Worm (Caenorhabditis elegans): ENCODE data around the gene Y119D3B.14.

Gene Y119D3B.14

DNA sequence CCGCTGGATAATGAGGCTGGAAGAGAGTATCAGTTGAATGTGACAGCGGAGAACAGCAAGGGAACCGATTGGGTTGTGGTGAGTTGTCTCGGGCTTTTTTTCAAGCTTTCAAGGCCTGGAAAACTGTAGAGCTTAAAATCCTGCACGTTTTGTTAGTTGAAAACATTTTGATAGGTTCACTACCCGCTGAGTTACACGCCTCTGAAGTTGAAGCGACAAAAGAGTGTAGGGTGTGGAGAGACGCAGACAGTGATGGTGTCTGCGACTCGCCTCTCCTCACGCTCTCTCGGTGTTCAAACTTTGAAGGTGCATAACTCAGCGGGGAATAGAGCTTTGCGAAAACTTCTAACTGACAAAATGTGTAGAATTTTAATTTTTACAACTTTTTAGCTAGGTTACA lies 20.3 kb downstream of the Y119D3B.14 start:
- no peak for TF ChIP-seq aha-1 (tag; optimal IDR thresholded peaks at IDR 0.05)
- no peak for TF ChIP-seq pax-3 (tag; optimal IDR thresholded peaks at IDR 0.05)
- no peak for TF ChIP-seq dpl-1 (GFP tag; optimal IDR thresholded peaks at IDR 0.05)
- no peak for TF ChIP-seq unc-98 (GFP tag; IDR thresholded peaks at IDR 0.05)
- no peak for TF ChIP-seq lin-39 (tag; optimal IDR thresholded peaks at IDR 0.05)
- no peak for TF ChIP-seq mdl-1 (tag; optimal IDR thresholded peaks at IDR 0.05)
- no peak for TF ChIP-seq ces-1 (GFP tag; optimal IDR thresholded peaks at IDR 0.05)

ce11 chrIII:1169622-1170021 lies 24.0 kb downstream of the Y119D3B.14 start:
- no peak for TF ChIP-seq zip-4 (GFP tag; optimal IDR thresholded peaks at IDR 0.05)

- TF ChIP-seq ceh-8 (GFP tag; optimal IDR thresholded peaks at IDR 0.05) (no peak), lir-3 (tag; optimal IDR thresholded peaks at IDR 0.05; ENCODE audit: poor library complexity) (no peak), ceh-82 (tag; optimal IDR thresholded peaks at IDR 0.05) (no peak)
Measured at ce11 chrIII:1166388-1166787, 27.2 kb downstream of the Y119D3B.14 start.

ce11 chrIII:1164668-1165067 lies 28.9 kb downstream of the Y119D3B.14 start:
- TF ChIP-seq unc-98 (GFP tag; IDR thresholded peaks at IDR 0.05) (no peak), zag-1 (tag; optimal IDR thresholded peaks at IDR 0.05) (no peak), ceh-8 (GFP tag; optimal IDR thresholded peaks at IDR 0.05) (no peak), snpc-4 (tag; optimal IDR thresholded peaks at IDR 0.05) (no peak), lin-35 (GFP tag; optimal IDR thresholded peaks at IDR 0.05) (no peak), hlh-4 (tag; optimal IDR thresholded peaks at IDR 0.05) (no peak), nhr-84 (tag; optimal IDR thresholded peaks at IDR 0.05) (no peak), egl-27 (tag; optimal IDR thresholded peaks at IDR 0.05) (no peak), nhr-12 (tag; optimal IDR thresholded peaks at IDR 0.05) (no peak), egl-13 (tag; optimal IDR thresholded peaks at IDR 0.05) (no peak), ceh-90 (tag; optimal IDR thresholded peaks at IDR 0.05) (no peak), Y116A8C.19 (tag; optimal IDR thresholded peaks at IDR 0.05; ENCODE audit: borderline replicate concordance) (no peak), dsc-1 (tag; optimal IDR thresholded peaks at IDR 0.05) (no peak), nhr-47 (tag; optimal IDR thresholded peaks at IDR 0.05) (no peak), ztf-11 (tag; optimal IDR thresholded peaks at IDR 0.05) (no peak), ceh-82 (tag; optimal IDR thresholded peaks at IDR 0.05) (no peak), sup-37 (GFP tag; optimal IDR thresholded peaks at IDR 0.05) (no peak)

DNA sequence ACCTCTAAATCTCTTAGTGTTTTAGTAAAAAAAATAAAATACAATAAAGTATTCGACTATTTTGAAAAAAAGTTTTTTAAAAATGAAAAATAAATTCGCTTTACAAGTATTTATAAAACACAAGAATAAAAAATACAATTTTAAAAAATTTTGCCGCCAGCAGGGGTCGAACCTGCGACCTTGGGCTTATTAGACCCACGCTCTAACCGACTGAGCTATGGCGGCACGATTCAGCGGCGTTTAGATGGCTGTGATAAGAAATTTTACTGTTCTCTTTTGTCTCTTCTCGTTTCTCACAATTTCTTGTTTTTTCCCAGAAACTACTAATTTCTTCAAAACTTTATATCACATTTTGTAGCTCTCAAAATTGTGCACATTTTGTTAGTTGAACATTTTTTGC lies 30.4 kb downstream of the Y119D3B.14 start:
- TF ChIP-seq lir-3 (tag; optimal IDR thresholded peaks at IDR 0.05; ENCODE audit: poor library complexity) (no peak), nhr-47 (tag; optimal IDR thresholded peaks at IDR 0.05) (no peak), ztf-11 (tag; optimal IDR thresholded peaks at IDR 0.05) (no peak), vab-15 (tag; optimal IDR thresholded peaks at IDR 0.05) (no peak), fkh-4 (tag; optimal IDR thresholded peaks at IDR 0.05; ENCODE audit: borderline replicate concordance) (no peak), C16A3.4 (tag; optimal IDR thresholded peaks at IDR 0.05) (no peak), F16B12.6 (tag; optimal IDR thresholded peaks at IDR 0.05) (no peak), hpl-2 (GFP tag; optimal IDR thresholded peaks at IDR 0.05) (no peak), unc-62 (GFP tag; optimal IDR thresholded peaks at IDR 0.05) (no peak), elt-2 (tag; optimal IDR thresholded peaks at IDR 0.05) (no peak), aha-1 (tag; optimal IDR thresholded peaks at IDR 0.05) (no peak), ztf-4 (tag; optimal IDR thresholded peaks at IDR 0.05) (no peak), sup-37 (GFP tag; optimal IDR thresholded peaks at IDR 0.05) (no peak), ceh-82 (tag; optimal IDR thresholded peaks at IDR 0.05) (no peak), rnt-1 (tag; optimal IDR thresholded peaks at IDR 0.05) (no peak), sox-4 (tag; optimal IDR thresholded peaks at IDR 0.05) (no peak), nhr-19 (GFP tag; conservative IDR thresholded peaks at IDR 0.05) (no peak), ceh-88 (GFP tag; IDR thresholded peaks at IDR 0.05) (no peak), isw-1 (GFP tag; IDR thresholded peaks at IDR 0.05) (no peak), nhr-11 (tag; optimal IDR thresholded peaks at IDR 0.05) (no peak)

All from whole organism, L1 larva.